Fruit fly (Drosophila melanogaster): ENCODE data around the gene meng.

Gene meng

dm6 chr2L:6787973-6788368, 45.7 kb downstream of the meng start (continued):
- TF ChIP-seq CG33557 (GFP tag; optimal IDR thresholded peaks at IDR 0.05) (no peak), nerfin-1 (tag; optimal IDR thresholded peaks at IDR 0.05) (no peak), CG2712 (tag; optimal IDR thresholded peaks at IDR 0.05) (peak; percentile 71), CG30403 (GFP tag; optimal IDR thresholded peaks at IDR 0.05) (peak; percentile 44), ken (GFP tag; IDR thresholded peaks at IDR 0.05) (peak; percentile 44; the same call in 1 of the 3 replicates), CG30020 (tag; optimal IDR thresholded peaks at IDR 0.05) (no peak), CG5245 (GFP tag; optimal IDR thresholded peaks at IDR 0.05) (no peak), danr (GFP tag; IDR thresholded peaks at IDR 0.05) (no peak), CG32767 (GFP tag; IDR thresholded peaks at IDR 0.05) (peak; percentile 9; the same call in 1 of the 2 replicates), ATbp (GFP tag; optimal IDR thresholded peaks at IDR 0.05) (peak; percentile 59), Hsf (GFP tag; optimal IDR thresholded peaks at IDR 0.05) (peak; percentile 60), az2 (GFP tag; optimal IDR thresholded peaks at IDR 0.05) (peak; percentile 69), CG10321 (GFP tag; IDR thresholded peaks at IDR 0.05) (no peak), HLH4C (GFP tag; IDR thresholded peaks at IDR 0.05; ENCODE audit: partially characterized antibody) (no peak), Drgx (GFP tag; IDR thresholded peaks at IDR 0.05) (peak; percentile 57), CG7357 (GFP tag; IDR thresholded peaks at IDR 0.05) (no peak), sens-2 (GFP tag; IDR thresholded peaks at IDR 0.05) (peak; percentile 15; the same call in 1 of the 2 replicates), CG4360 (GFP tag; IDR thresholded peaks at IDR 0.05) (no peak), Gsc (GFP tag; IDR thresholded peaks at IDR 0.05) (no peak), CG4617 (GFP tag; optimal IDR thresholded peaks at IDR 0.05; ENCODE audit: borderline replicate concordance) (no peak), pnt (GFP tag; optimal IDR thresholded peaks at IDR 0.05) (no peak), tup (GFP tag; optimal IDR thresholded peaks at IDR 0.05) (no peak), CG2875 (GFP tag; optimal IDR thresholded peaks at IDR 0.05) (peak; percentile 45), lbe (GFP tag; optimal IDR thresholded peaks at IDR 0.05) (no peak), Oaz (GFP tag; IDR thresholded peaks at IDR 0.05) (peak; percentile 29; the same call in 1 of the 2 replicates), Dip2 (GFP tag; IDR thresholded peaks at IDR 0.05) (no peak), knrl (GFP tag; IDR thresholded peaks at IDR 0.05; ENCODE audit: partially characterized antibody) (no peak), CG6254 (GFP tag; optimal IDR thresholded peaks at IDR 0.05) (peak; percentile 66), CG18764 (GFP tag; optimal IDR thresholded peaks at IDR 0.05) (peak; percentile 57), Atf6 (GFP tag; IDR thresholded peaks at IDR 0.05) (peak; percentile 32), CG14014 (GFP tag; IDR thresholded peaks at IDR 0.05) (peak; percentile 67), CG12744 (GFP tag; optimal IDR thresholded peaks at IDR 0.05) (peak; percentile 28), Ets65A (GFP tag) (peak; percentile 91), CG10979 (tag; optimal IDR thresholded peaks at IDR 0.05) (peak; percentile 83), da (GFP tag; optimal IDR thresholded peaks at IDR 0.05) (peak; percentile 37), run (tag; optimal IDR thresholded peaks at IDR 0.05) (no peak), Ada2b (GFP tag; IDR thresholded peaks at IDR 0.05) (peak; percentile 51; the same call in 1 of the 2 replicates), CG4424 (GFP tag; optimal IDR thresholded peaks at IDR 0.05) (peak; percentile 54), NK7.1 (GFP tag; optimal IDR thresholded peaks at IDR 0.05) (no peak), CG18476 (GFP tag; optimal IDR thresholded peaks at IDR 0.05) (peak; percentile 23), ap (GFP tag; IDR thresholded peaks at IDR 0.05) (no peak; the same call in 1 of the 2 replicates), Ssrp (tag; optimal IDR thresholded peaks at IDR 0.05) (peak; percentile 66), BEAF-32 (GFP tag; optimal IDR thresholded peaks at IDR 0.05) (no peak), ci (GFP tag; IDR thresholded peaks at IDR 0.05) (peak; percentile 27; the same call in 1 of the 3 replicates), CG16779 (GFP tag; IDR thresholded peaks at IDR 0.05) (no peak), CG15073 (GFP tag; optimal IDR thresholded peaks at IDR 0.05) (peak; percentile 6), CG3407 (GFP tag; optimal IDR thresholded peaks at IDR 0.05) (no peak), Ets97D (GFP tag; optimal IDR thresholded peaks at IDR 0.05) (no peak), ac (GFP tag; optimal IDR thresholded peaks at IDR 0.05) (no peak), tna (GFP tag; IDR thresholded peaks at IDR 0.05; ENCODE audit: partially characterized antibody) (no peak), CG15269 (tag; optimal IDR thresholded peaks at IDR 0.05) (peak; percentile 11), CG9727 (GFP tag; optimal IDR thresholded peaks at IDR 0.05) (peak; percentile 19)
